Worm (Caenorhabditis elegans): ENCODE results near the gene scl-2.

scl-2 gene

ce11 chrIV:13078342-13078741 lies 20.8 kb downstream of the scl-2 start:
- TF ChIP-seq jun-1 (tag; optimal IDR thresholded peaks at IDR 0.05) (no peak), aly-2 (tag; optimal IDR thresholded peaks at IDR 0.05) (no peak)

ce11 chrIV:13079119-13079518 lies 21.6 kb downstream of the scl-2 start, which contains the start of gene C39E9.8:
Gene C39E9.8 (plus strand): TSS chrIV:13079446.
- TF ChIP-seq nhr-76 (tag; optimal IDR thresholded peaks at IDR 0.05) (no peak), nhr-23 (tag; optimal IDR thresholded peaks at IDR 0.05) (peak; percentile 47), ceh-9 (tag; optimal IDR thresholded peaks at IDR 0.05) (no peak), nhr-43 (tag; optimal IDR thresholded peaks at IDR 0.05; ENCODE audit: poor library complexity, severe bottlenecking) (peak; percentile 77), nhr-25 (tag; optimal IDR thresholded peaks at IDR 0.05) (peak; percentile 79)

ce11 chrIV:13080185-13080584 lies 22.7 kb downstream of the scl-2 start:
- peak; percentile 34 for TF ChIP-seq nhr-11 (tag; optimal IDR thresholded peaks at IDR 0.05)
- TF ChIP-seq nhr-25 (tag; optimal IDR thresholded peaks at IDR 0.05): peak; percentile 30
- TF ChIP-seq eor-1 (tag; optimal IDR thresholded peaks at IDR 0.05): no peak
- TF ChIP-seq nfya-1 (tag; optimal IDR thresholded peaks at IDR 0.05; ENCODE audit: insufficient read depth): peak; percentile 18
- TF ChIP-seq nhr-77 (tag; optimal IDR thresholded peaks at IDR 0.05): no peak
- TF ChIP-seq ama-1 (optimal IDR thresholded peaks at IDR 0.05): peak; percentile 24
- no peak for TF ChIP-seq nhr-12 (tag; optimal IDR thresholded peaks at IDR 0.05)
- TF ChIP-seq elt-3 (tag; optimal IDR thresholded peaks at IDR 0.05): peak in 1 of 3 experiments; percentile 12
- TF ChIP-seq nhr-23 (tag; optimal IDR thresholded peaks at IDR 0.05): peak; percentile 63
- TF ChIP-seq nhr-43 (tag; optimal IDR thresholded peaks at IDR 0.05; ENCODE audit: poor library complexity, severe bottlenecking): peak; percentile 57

- TF ChIP-seq nhr-28 (tag; optimal IDR thresholded peaks at IDR 0.05) (no peak), ceh-9 (tag; optimal IDR thresholded peaks at IDR 0.05) (no peak), nhr-25 (tag; optimal IDR thresholded peaks at IDR 0.05) (peak; percentile 7), ama-1 (optimal IDR thresholded peaks at IDR 0.05) (no peak), R02D3.7 (tag; optimal IDR thresholded peaks at IDR 0.05) (no peak)
Observed at ce11 chrIV:13080861-13081260, 23.4 kb downstream of the scl-2 start.

DNA sequence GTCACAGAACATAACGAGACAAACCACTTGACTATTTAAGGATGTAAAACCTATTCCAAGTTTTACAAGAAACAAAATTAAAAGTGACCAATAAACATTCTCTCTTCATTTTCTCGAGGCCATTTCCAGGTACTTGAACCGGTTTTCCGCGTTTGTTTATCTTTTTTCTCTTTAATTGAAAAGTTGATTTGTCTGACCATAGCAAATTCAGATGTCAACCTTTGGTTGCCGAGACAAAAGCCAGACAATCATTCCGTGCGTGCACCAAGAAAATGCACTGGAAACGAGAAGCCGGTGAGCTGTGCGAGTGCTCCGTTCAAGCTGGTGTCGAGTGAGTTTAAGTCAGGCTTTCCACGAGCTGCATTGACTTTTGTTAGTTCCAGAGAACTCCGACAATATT lies 24.6 kb downstream of the scl-2 start:
- no peak for TF ChIP-seq nhr-12 (tag; optimal IDR thresholded peaks at IDR 0.05)
- TF ChIP-seq ama-1 (optimal IDR thresholded peaks at IDR 0.05): peak; percentile 61
- TF ChIP-seq elt-1 (tag; optimal IDR thresholded peaks at IDR 0.05): no peak
- TF ChIP-seq nhr-25 (tag; optimal IDR thresholded peaks at IDR 0.05): peak; percentile 38
- no peak for TF ChIP-seq hmg-11 (tag; optimal IDR thresholded peaks at IDR 0.05)
- no peak for TF ChIP-seq eor-1 (tag; optimal IDR thresholded peaks at IDR 0.05)
- TF ChIP-seq ceh-9 (tag; optimal IDR thresholded peaks at IDR 0.05): no peak
- TF ChIP-seq skn-1 (tag; optimal IDR thresholded peaks at IDR 0.05): no peak
- no peak for TF ChIP-seq ceh-16 (tag; optimal IDR thresholded peaks at IDR 0.05)
- TF ChIP-seq ztf-4 (tag; optimal IDR thresholded peaks at IDR 0.05): no peak
- TF ChIP-seq nhr-23 (tag; optimal IDR thresholded peaks at IDR 0.05): peak; percentile 6
- TF ChIP-seq sea-2 (GFP tag; optimal IDR thresholded peaks at IDR 0.05): no peak

ce11 chrIV:13082836-13083763 lies 25.6 kb downstream of the scl-2 start:
- TF ChIP-seq sea-2 (GFP tag; optimal IDR thresholded peaks at IDR 0.05) (no peak), zag-1 (tag; optimal IDR thresholded peaks at IDR 0.05) (no peak), daf-12 (tag; optimal IDR thresholded peaks at IDR 0.05) (no peak), lin-15B (tag; optimal IDR thresholded peaks at IDR 0.05) (no peak), fos-1 (tag; optimal IDR thresholded peaks at IDR 0.05) (no peak), egl-27 (tag; optimal IDR thresholded peaks at IDR 0.05) (no peak), ztf-4 (tag; optimal IDR thresholded peaks at IDR 0.05) (peak; percentile 55), nhr-12 (tag; optimal IDR thresholded peaks at IDR 0.05) (no peak), ama-1 (optimal IDR thresholded peaks at IDR 0.05) (peak; percentile 86), aly-2 (tag; optimal IDR thresholded peaks at IDR 0.05) (no peak), mml-1 (tag; optimal IDR thresholded peaks at IDR 0.05) (no peak), tbx-2 (tag; optimal IDR thresholded peaks at IDR 0.05) (no peak), pqm-1 (tag; optimal IDR thresholded peaks at IDR 0.05) (no peak), ceh-9 (tag; optimal IDR thresholded peaks at IDR 0.05) (no peak), nhr-11 (tag; optimal IDR thresholded peaks at IDR 0.05) (no peak), fkh-2 (tag; optimal IDR thresholded peaks at IDR 0.05) (no peak), elt-3 (tag; optimal IDR thresholded peaks at IDR 0.05) (peak in 1 of 3 experiments; percentile 38), snpc-4 (tag; optimal IDR thresholded peaks at IDR 0.05) (no peak), mdl-1 (tag; optimal IDR thresholded peaks at IDR 0.05) (no peak), R02D3.7 (tag; optimal IDR thresholded peaks at IDR 0.05) (no peak), hmg-11 (tag; optimal IDR thresholded peaks at IDR 0.05) (no peak), fkh-10 (GFP tag; optimal IDR thresholded peaks at IDR 0.05) (no peak), lin-39 (tag; optimal IDR thresholded peaks at IDR 0.05) (no peak), ZK546.5 (tag; optimal IDR thresholded peaks at IDR 0.05) (no peak), elt-1 (tag; optimal IDR thresholded peaks at IDR 0.05) (no peak), nhr-28 (tag; optimal IDR thresholded peaks at IDR 0.05) (no peak), nhr-67 (tag; optimal IDR thresholded peaks at IDR 0.05) (no peak), eor-1 (tag; optimal IDR thresholded peaks at IDR 0.05) (no peak), lsy-12 (tag; optimal IDR thresholded peaks at IDR 0.05) (peak; percentile 45), nhr-43 (tag; optimal IDR thresholded peaks at IDR 0.05; ENCODE audit: poor library complexity, severe bottlenecking) (peak; percentile 82)

Data from whole organism, L3 larva.